Worm (Caenorhabditis elegans) whole organism, L3 larva: Measurements from ENCODE around the gene din-1.

Experiments
- R02D3.7 ChIP-seq: fragments of 150-350 bp; optimal IDR thresholded peaks from 2 replicates; lab custom pipeline; 2014; ENCODE audit warnings: missing biosample characterization, missing genetic modification characterization
- aly-2 ChIP-seq: fragments of 150-350 bp; optimal IDR thresholded peaks from 2 replicates; lab custom pipeline; 2014; ENCODE audit warnings: missing biosample characterization, missing genetic modification characterization
- ama-1 ChIP-seq: fragments of 150-350 bp; optimal IDR thresholded peaks from 2 replicates; lab custom pipeline; 2018
- ceh-16 ChIP-seq: sonication (generic microtip); optimal IDR thresholded peaks from 2 replicates; lab custom pipeline; 2017; ENCODE audit warnings: missing biosample characterization, missing genetic modification characterization
- ceh-28 ChIP-seq: fragments of 150-350 bp; optimal IDR thresholded peaks from 2 replicates; lab custom pipeline; 2014; ENCODE audit warnings: missing biosample characterization, missing genetic modification reagents, missing genetic modification characterization
- ceh-82 ChIP-seq: fragments of 150-350 bp; optimal IDR thresholded peaks from 2 replicates; lab custom pipeline; 2014; ENCODE audit warnings: missing biosample characterization, missing genetic modification characterization
- ceh-9 ChIP-seq: sonication (generic microtip); optimal IDR thresholded peaks from 2 replicates; lab custom pipeline; 2018; ENCODE audit warnings: missing biosample characterization, missing genetic modification characterization
- daf-12 ChIP-seq: fragments of 150-350 bp; optimal IDR thresholded peaks from 2 replicates; lab custom pipeline; 2014; ENCODE audit warnings: missing biosample characterization, missing genetic modification reagents, missing genetic modification characterization
- egl-27 ChIP-seq: sonication (generic microtip); optimal IDR thresholded peaks from 4 replicates; lab custom pipeline; 2017; ENCODE audit warnings: missing biosample characterization, missing genetic modification reagents, missing genetic modification characterization
- egl-5 ChIP-seq: fragments of 150-350 bp; optimal IDR thresholded peaks from 2 replicates; lab custom pipeline; 2017; ENCODE audit warnings: missing biosample characterization, missing genetic modification reagents, missing genetic modification characterization, inconsistent platforms
- elt-1 ChIP-seq: fragments of 150-350 bp; optimal IDR thresholded peaks from 2 replicates; lab custom pipeline; 2014; ENCODE audit warnings: missing biosample characterization, missing genetic modification characterization
- elt-3 ChIP-seq, 3 experiments: fragments of 150-350 bp in 1 of 3; sonication (generic microtip) in 2 of 3; optimal IDR thresholded peaks; 2 replicates in 2 of 3; 4 replicates in 1 of 3; lab custom pipeline; 2014 to 2017; ENCODE audit warnings: missing biosample characterization in 3 of 3, missing genetic modification characterization in 3 of 3
- eor-1 ChIP-seq, 2 experiments: fragments of 150-350 bp; optimal IDR thresholded peaks; 2 replicates each; lab custom pipeline; 2014 to 2018; ENCODE audit warnings: missing biosample characterization in 2 of 2, missing genetic modification characterization in 2 of 2
- fkh-2 ChIP-seq: fragments of 150-350 bp; optimal IDR thresholded peaks from 2 replicates; lab custom pipeline; 2014; ENCODE audit warnings: missing biosample characterization, missing genetic modification reagents, missing genetic modification characterization
- fos-1 ChIP-seq: fragments of 150-350 bp; optimal IDR thresholded peaks from 2 replicates; lab custom pipeline; 2014; ENCODE audit warnings: missing biosample characterization, missing genetic modification characterization
- lin-15B ChIP-seq: fragments of 150-350 bp; optimal IDR thresholded peaks from 2 replicates; lab custom pipeline; 2014; ENCODE audit warnings: missing biosample characterization, missing genetic modification characterization
- lin-39 ChIP-seq: fragments of 150-350 bp; optimal IDR thresholded peaks from 2 replicates; lab custom pipeline; 2018; ENCODE audit warnings: missing biosample characterization, missing genetic modification reagents, missing genetic modification characterization
- lsy-12 ChIP-seq: sonication (generic microtip); optimal IDR thresholded peaks from 2 replicates; lab custom pipeline; 2016; ENCODE audit warnings: mild to moderate bottlenecking, missing genetic modification characterization, missing compliant biosample characterization
- mdl-1 ChIP-seq: fragments of 150-350 bp; optimal IDR thresholded peaks from 2 replicates; lab custom pipeline; 2014; ENCODE audit warnings: missing biosample characterization, missing genetic modification characterization
- mml-1 ChIP-seq: fragments of 150-350 bp; sonication (generic microtip); optimal IDR thresholded peaks from 3 replicates; lab custom pipeline; 2014; ENCODE audit warnings: missing biosample characterization, missing genetic modification characterization
- nfya-1 ChIP-seq: sonication (generic microtip); optimal IDR thresholded peaks from 2 replicates; lab custom pipeline; 2017; ENCODE audit warnings: missing genetic modification characterization, mild to moderate bottlenecking, missing compliant biosample characterization, antibody characterized with exemption, moderate library complexity; ENCODE audit not compliant: insufficient read depth
- nhr-11 ChIP-seq: fragments of 150-350 bp; optimal IDR thresholded peaks from 2 replicates; lab custom pipeline; 2014; ENCODE audit warnings: missing biosample characterization, missing genetic modification characterization
- nhr-23 ChIP-seq: fragments of 150-350 bp; optimal IDR thresholded peaks from 2 replicates; lab custom pipeline; 2014; ENCODE audit warnings: missing biosample characterization, missing genetic modification reagents, missing genetic modification characterization
- nhr-237 ChIP-seq: fragments of 150-350 bp; optimal IDR thresholded peaks from 2 replicates; lab custom pipeline; 2014; ENCODE audit warnings: missing biosample characterization, missing genetic modification characterization
- nhr-25 ChIP-seq: sonication (generic microtip); optimal IDR thresholded peaks from 2 replicates; lab custom pipeline; 2017; ENCODE audit warnings: missing biosample characterization, missing genetic modification characterization
- nhr-28 ChIP-seq: fragments of 150-350 bp; optimal IDR thresholded peaks from 2 replicates; lab custom pipeline; 2014; ENCODE audit warnings: missing biosample characterization, missing genetic modification characterization
- nhr-43 ChIP-seq: sonication (generic microtip); optimal IDR thresholded peaks from 2 replicates; lab custom pipeline; 2016; ENCODE audit warnings: mild to moderate bottlenecking, missing genetic modification characterization, missing compliant biosample characterization; ENCODE audit not compliant: poor library complexity, severe bottlenecking
- nhr-67 ChIP-seq: fragments of 150-350 bp; optimal IDR thresholded peaks from 2 replicates; lab custom pipeline; 2014; ENCODE audit warnings: missing biosample characterization, missing genetic modification characterization
- nhr-76 ChIP-seq: fragments of 150-350 bp; sonication (generic microtip); optimal IDR thresholded peaks from 5 replicates; lab custom pipeline; 2014; ENCODE audit warnings: missing biosample characterization, missing genetic modification characterization
- pha-4 ChIP-seq: fragments of 150-350 bp; optimal IDR thresholded peaks from 2 replicates; lab custom pipeline; 2014; ENCODE audit warnings: missing biosample characterization, missing genetic modification reagents, missing genetic modification characterization
- skn-1 ChIP-seq: fragments of 150-350 bp; optimal IDR thresholded peaks from 2 replicates; lab custom pipeline; 2014; ENCODE audit warnings: missing biosample characterization, missing genetic modification characterization
- unc-39 ChIP-seq: sonication (generic microtip); optimal IDR thresholded peaks from 4 replicates; lab custom pipeline; 2017; ENCODE audit warnings: missing biosample characterization, missing genetic modification characterization
- zag-1 ChIP-seq: fragments of 150-350 bp; optimal IDR thresholded peaks from 2 replicates; lab custom pipeline; 2014; ENCODE audit warnings: missing biosample characterization, missing genetic modification characterization

The din-1 gene

DNA sequence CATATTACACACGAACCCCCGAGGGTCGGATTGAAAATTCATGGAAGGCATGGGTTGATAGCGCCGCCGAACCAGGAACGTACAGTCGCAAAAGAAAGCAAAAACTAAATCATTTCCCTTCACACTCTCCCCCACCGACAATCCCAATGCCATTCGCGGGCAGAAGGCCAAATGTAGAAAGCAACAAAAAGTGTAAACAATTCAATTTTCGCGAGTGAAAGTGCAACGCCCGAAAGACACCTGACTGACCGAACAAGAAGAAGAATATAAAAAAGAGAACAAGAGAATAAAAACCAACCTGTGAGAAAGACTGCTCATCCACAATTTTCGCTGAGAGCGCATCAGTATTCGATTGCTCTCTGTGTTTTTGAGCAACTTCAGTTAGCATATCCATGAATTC is 15.7 kb downstream of the din-1 start:
- TF ChIP-seq eor-1 (tag; optimal IDR thresholded peaks at IDR 0.05; lab: Kevin White, UChicago) (no peak), egl-5 (tag; lab: Kevin White, UChicago) (no peak), fkh-2 (tag; lab: Kevin White, UChicago) (no peak), nhr-237 (tag; lab: Kevin White, UChicago) (no peak), nhr-76 (tag; lab: Kevin White, UChicago) (no peak), nhr-25 (peak; percentile 94), mml-1 (tag; lab: Kevin White, UChicago) (no peak), zag-1 (no peak), ceh-28 (tag; lab: Kevin White, UChicago) (no peak), skn-1 (tag; lab: Kevin White, UChicago) (no peak), ceh-82 (tag; lab: Kevin White, UChicago) (no peak), elt-3 (tag; optimal IDR thresholded peaks at IDR 0.05; lab: Kevin White, UChicago) (no peak), ceh-9 (tag; lab: Kevin White, UChicago) (no peak), egl-27 (tag; lab: Kevin White, UChicago) (peak; percentile 25), pha-4 (peak; percentile 67), elt-1 (no peak), fos-1 (tag; lab: Kevin White, UChicago) (no peak), unc-39 (tag; lab: Kevin White, UChicago) (no peak), lin-15B (tag; lab: Kevin White, UChicago) (no peak), nhr-23 (peak; percentile 38), nhr-43 (tag; lab: Kevin White, UChicago) (no peak), lin-39 (no peak), ama-1 (peak; percentile 72), R02D3.7 (tag; lab: Kevin White, UChicago) (peak; percentile 16), nhr-11 (tag; lab: Kevin White, UChicago) (no peak), ceh-16 (tag; lab: Kevin White, UChicago) (no peak), nhr-28 (tag; lab: Kevin White, UChicago) (no peak), mdl-1 (tag; lab: Kevin White, UChicago) (no peak), nhr-67 (tag; lab: Kevin White, UChicago) (no peak), nfya-1 (tag; lab: Kevin White, UChicago) (peak; percentile 35), lsy-12 (tag; lab: Kevin White, UChicago) (no peak)

DNA sequence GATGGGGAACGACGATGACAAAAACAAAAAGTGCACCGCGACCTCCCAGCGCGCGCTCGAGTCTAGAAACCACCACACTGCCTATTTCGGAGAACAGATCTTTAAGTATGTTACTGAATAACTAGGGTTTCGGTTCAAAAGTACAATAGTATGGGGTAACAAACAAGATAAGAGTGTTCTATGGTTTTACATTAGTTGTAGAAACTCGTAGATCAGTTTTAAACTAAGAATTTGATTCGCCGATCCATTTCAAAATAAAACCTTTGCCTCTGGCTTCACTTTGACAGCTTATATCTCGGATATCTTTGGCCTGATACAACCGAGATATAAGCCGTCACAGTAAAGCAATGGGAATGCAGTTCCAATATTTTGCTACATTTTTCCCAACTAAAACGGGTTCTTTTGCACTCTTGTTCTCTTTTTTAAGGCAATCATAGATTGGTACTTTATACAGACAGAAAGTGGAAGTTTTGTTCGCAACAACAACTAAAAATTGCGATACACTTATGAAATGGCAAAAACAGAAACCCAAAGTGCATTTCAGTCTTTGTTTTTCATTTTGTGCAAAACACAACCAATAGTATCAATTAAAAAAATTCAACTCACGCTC is 17.0 kb downstream of the din-1 start:
- TF ChIP-seq ceh-16 (tag; lab: Kevin White, UChicago), result no peak
- TF ChIP-seq nhr-23, result peak; percentile 88

DNA sequence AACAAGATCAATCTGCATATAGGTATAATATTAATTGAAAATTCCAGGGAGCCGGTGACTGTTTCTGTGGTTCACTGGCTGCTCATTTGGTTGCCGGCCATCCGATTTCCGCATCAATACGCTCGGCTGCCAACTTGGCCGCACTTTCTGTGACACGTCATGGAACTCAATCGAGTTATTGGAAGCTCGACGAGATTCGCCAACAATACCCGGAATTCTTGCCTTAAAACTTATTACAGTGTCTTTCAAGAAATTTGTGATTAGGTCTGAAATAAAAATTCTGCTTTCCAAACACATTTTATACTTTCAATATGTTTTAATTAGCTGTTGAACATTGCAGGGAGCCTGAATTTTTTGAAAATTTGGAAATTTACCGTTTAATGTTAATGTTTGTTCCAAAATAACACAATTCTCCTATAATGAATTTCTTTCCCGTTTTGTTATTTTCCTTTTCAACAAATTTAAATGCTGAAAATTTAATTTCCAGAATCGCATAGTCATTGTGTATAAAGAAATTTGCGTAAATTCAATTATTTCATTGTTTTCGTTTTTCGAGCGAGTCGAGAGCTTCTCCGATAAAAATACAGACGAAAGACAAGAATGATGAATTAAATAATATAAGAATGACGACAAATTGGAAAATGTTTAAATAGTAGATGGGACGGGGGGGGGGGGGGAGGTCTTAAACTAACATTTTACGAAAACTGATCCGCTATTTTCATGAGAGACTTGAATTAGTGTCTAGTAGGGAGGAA is 19.1 kb downstream of the din-1 start:
- TF ChIP-seq ceh-28 (tag; lab: Kevin White, UChicago) (peak; percentile 58), ama-1 (peak; percentile 47), ceh-16 (tag; lab: Kevin White, UChicago) (no peak), aly-2 (tag; lab: Kevin White, UChicago) (peak; percentile 88), nhr-23 (peak; percentile 71)

DNA sequence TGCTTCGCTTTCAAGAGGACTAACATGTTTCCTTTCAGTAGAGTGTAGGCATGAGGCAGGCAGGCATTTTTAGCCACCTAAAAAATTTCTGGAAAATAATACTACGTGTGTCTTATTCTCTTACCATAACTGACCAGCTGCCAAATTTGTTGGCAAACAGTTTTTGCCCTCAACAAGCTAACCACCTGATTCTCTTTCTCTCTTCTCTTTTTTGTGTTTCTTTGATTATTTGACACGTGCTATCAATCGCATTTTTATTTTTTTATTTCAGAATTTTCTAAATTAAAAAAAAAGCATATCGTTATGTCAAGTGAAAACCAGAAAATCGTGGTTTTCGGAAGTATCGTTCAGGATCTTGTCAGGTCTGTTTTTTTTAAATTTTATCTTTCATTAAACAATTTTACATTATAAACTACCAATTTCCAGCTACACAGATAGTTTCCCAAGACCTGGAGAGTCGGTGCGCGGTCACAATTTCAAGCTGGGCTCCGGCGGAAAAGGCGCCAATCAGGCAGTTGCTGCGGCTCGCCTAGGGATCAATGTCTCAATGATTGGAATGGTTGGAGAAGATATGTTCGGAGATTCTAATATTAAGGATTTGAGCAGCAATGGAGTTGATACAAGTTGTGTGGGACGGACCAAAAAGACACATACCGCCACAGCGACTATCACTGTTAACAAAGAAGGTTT is 21.2 kb downstream of the din-1 start, which contains the start of gene F07A11.5:
TSS of gene F07A11.5 (plus strand) at position 267 of the 690 bp plus-strand sequence.
- TF ChIP-seq daf-12 (no peak), lsy-12 (tag; lab: Kevin White, UChicago) (no peak), pha-4 (peak; percentile 9), elt-1 (no peak), nfya-1 (tag; lab: Kevin White, UChicago) (no peak)
